Worm (Caenorhabditis elegans) whole organism, L1 larva: ENCODE measurements around the gene nhr-216.

Experiments used
- aly-2 ChIP-seq: fragments of 150-350 bp; optimal IDR thresholded peaks from 2 replicates; lab custom pipeline; 2014; ENCODE audit warnings: missing biosample characterization, missing genetic modification characterization
- ets-5 ChIP-seq: fragments of 200-800 bp; sonication (Bioruptor generic); IDR thresholded peaks from 2 replicates; pipeline ENCODE4 v1.3.6; 2022; ENCODE audit warnings: missing genetic modification characterization, missing compliant biosample characterization
- fos-1 ChIP-seq: fragments of 150-350 bp; optimal IDR thresholded peaks from 2 replicates; lab custom pipeline; 2014; ENCODE audit warnings: missing biosample characterization, missing genetic modification characterization
- lin-35 ChIP-seq, 2 experiments: fragments of 150-350 bp; optimal IDR thresholded peaks; 2 replicates each; lab custom pipeline; 2014; ENCODE audit warnings: missing biosample characterization in 2 of 2, missing genetic modification characterization in 2 of 2, missing genetic modification reagents in 2 of 2
- nhr-28 ChIP-seq: fragments of 150-350 bp; optimal IDR thresholded peaks from 2 replicates; lab custom pipeline; 2014; ENCODE audit warnings: missing biosample characterization, missing genetic modification characterization
- nhr-47 ChIP-seq: sonication (generic microtip); optimal IDR thresholded peaks from 2 replicates; lab custom pipeline; 2016; ENCODE audit warnings: mild to moderate bottlenecking, missing genetic modification characterization, moderate library complexity, missing compliant biosample characterization
- skn-1 ChIP-seq: fragments of 150-350 bp; optimal IDR thresholded peaks from 2 replicates; lab custom pipeline; 2014; ENCODE audit warnings: missing biosample characterization, missing genetic modification characterization
- snpc-4 ChIP-seq: fragments of 150-350 bp; optimal IDR thresholded peaks from 2 replicates; lab custom pipeline; 2014; ENCODE audit warnings: missing biosample characterization, missing genetic modification characterization
- snu-23 ChIP-seq: sonication (generic microtip); optimal IDR thresholded peaks from 2 replicates; lab custom pipeline; 2016; ENCODE audit warnings: missing genetic modification characterization, missing compliant biosample characterization
- tbx-2 ChIP-seq: sonication (generic microtip); optimal IDR thresholded peaks from 2 replicates; lab custom pipeline; 2016; ENCODE audit warnings: missing genetic modification characterization, missing compliant biosample characterization
- ztf-11 ChIP-seq, 2 experiments: sonication (generic microtip); optimal IDR thresholded peaks; 2 replicates each; lab custom pipeline; 2016 to 2017; ENCODE audit warnings: missing genetic modification characterization in 2 of 2, missing biosample characterization in 1 of 2, missing compliant biosample characterization in 1 of 2

ce11 chrV:5304366-5304765 lies 54.3 kb downstream of the nhr-216 start:
- TF ChIP-seq ztf-11 (tag; optimal IDR thresholded peaks at IDR 0.05; lab: Kevin White, UChicago) (no peak), snu-23 (GFP tag; lab: Kevin White, UChicago) (no peak), snpc-4 (tag; lab: Kevin White, UChicago) (no peak), skn-1 (no peak), fos-1 (no peak), ets-5 (GFP tag; lab: Robert Waterston, UW) (no peak), nhr-47 (tag; lab: Kevin White, UChicago) (no peak), aly-2 (tag; lab: Kevin White, UChicago) (no peak), nhr-28 (tag; lab: Kevin White, UChicago) (no peak), tbx-2 (tag; lab: Kevin White, UChicago) (no peak), lin-35 (GFP tag; optimal IDR thresholded peaks at IDR 0.05; lab: Kevin White, UChicago) (no peak)
